Fruit fly (Drosophila melanogaster): ENCODE measurements around the gene CG1638.

dm6 chr3R:31564588-31564987, 25.8 kb upstream of the CG1638 start:
- TF ChIP-seq CTCF (optimal IDR thresholded peaks at IDR 0.05) (no peak), CG8478 (optimal IDR thresholded peaks at IDR 0.05) (no peak)

Data from S2 (cell line).